Fruit fly (Drosophila melanogaster): ENCODE data around the gene CG31668.

DNA sequence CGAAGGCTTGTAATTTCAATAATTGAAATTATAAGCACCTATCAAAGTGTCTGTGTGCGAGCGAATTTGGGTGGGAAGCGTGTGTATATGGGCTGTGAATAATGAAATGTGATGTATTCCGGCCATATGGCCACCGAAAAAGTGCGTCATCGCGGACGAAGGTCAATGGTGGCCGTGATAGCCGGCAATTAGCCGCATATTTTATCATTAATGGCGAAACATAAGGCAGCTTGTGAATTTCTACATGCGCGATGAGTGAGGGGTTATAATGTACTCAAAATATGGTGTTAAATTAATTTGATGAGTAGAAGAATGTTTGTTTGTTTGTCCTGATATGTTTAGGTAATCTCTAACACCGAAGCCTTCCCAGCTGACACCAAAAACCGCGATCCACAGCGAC is 14.6 kb downstream of the CG31668 start:
- TF ChIP-seq CG8478 (optimal IDR thresholded peaks at IDR 0.05) (no peak), CTCF (optimal IDR thresholded peaks at IDR 0.05) (no peak)
